Worm (Caenorhabditis elegans) whole organism, young adult: ENCODE measurements around the gene srx-46.

Experiments
- B0019.2 ChIP-seq: fragments of 200-800 bp; sonication (Bioruptor generic); conservative IDR thresholded peaks from 2 replicates; pipeline ENCODE4 v1.3.6; 2022; ENCODE audit warnings: missing genetic modification reagents, missing genetic modification characterization, missing compliant biosample characterization
- D2030.7 ChIP-seq: fragments of 200-800 bp; sonication (Bioruptor generic); IDR thresholded peaks from 2 replicates; pipeline ENCODE4 v1.3.6; 2022; ENCODE audit warnings: missing genetic modification reagents, missing genetic modification characterization, missing compliant biosample characterization
- F23B12.7 ChIP-seq: sonication (generic microtip); optimal IDR thresholded peaks from 2 replicates; lab custom pipeline; 2017; ENCODE audit warnings: missing genetic modification characterization, mild to moderate bottlenecking, missing compliant biosample characterization, antibody characterized with exemption, moderate library complexity; ENCODE audit not compliant: insufficient read depth
- F55B11.4 ChIP-seq: sonication (generic microtip); optimal IDR thresholded peaks from 2 replicates; lab custom pipeline; 2016; ENCODE audit warnings: missing compliant biosample characterization, missing genetic modification characterization, borderline replicate concordance; ENCODE audit not compliant: insufficient read depth
- F57C9.4 ChIP-seq: sonication (generic microtip); optimal IDR thresholded peaks from 2 replicates; lab custom pipeline; 2017; ENCODE audit warnings: mild to moderate bottlenecking, missing genetic modification characterization, missing compliant biosample characterization
- T07F8.4 ChIP-seq: sonication (generic microtip); optimal IDR thresholded peaks from 2 replicates; lab custom pipeline; 2016; ENCODE audit warnings: mild to moderate bottlenecking, missing genetic modification characterization, moderate library complexity, missing compliant biosample characterization
- Y53G8AR.9 ChIP-seq: fragments of 200-800 bp; sonication (Bioruptor generic); conservative IDR thresholded peaks from 2 replicates; pipeline ENCODE4 v1.3.6; 2022; ENCODE audit warnings: missing genetic modification reagents, missing genetic modification characterization, missing compliant biosample characterization
- Y67H2A.10 ChIP-seq: fragments of 200-800 bp; sonication (Bioruptor generic); conservative IDR thresholded peaks from 2 replicates; pipeline ENCODE4 v1.3.6; 2022; ENCODE audit warnings: missing genetic modification reagents, missing genetic modification characterization, missing compliant biosample characterization
- Y95B8A.8 ChIP-seq: fragments of 200-800 bp; sonication (Bioruptor generic); IDR thresholded peaks from 2 replicates; pipeline ENCODE4 v1.3.6; 2022; ENCODE audit warnings: missing genetic modification reagents, missing genetic modification characterization, missing compliant biosample characterization
- akir-1 ChIP-seq: fragments of 200-800 bp; sonication (Bioruptor generic); optimal IDR thresholded peaks from 2 replicates; lab custom pipeline; 2018; ENCODE audit warnings: mild to moderate bottlenecking, missing genetic modification characterization, moderate library complexity, missing compliant biosample characterization
- atf-7 ChIP-seq: sonication (generic microtip); optimal IDR thresholded peaks from 2 replicates; lab custom pipeline; 2017; ENCODE audit warnings: mild to moderate bottlenecking, missing genetic modification characterization, missing compliant biosample characterization
- athp-1 ChIP-seq: sonication (generic microtip); optimal IDR thresholded peaks from 2 replicates; lab custom pipeline; 2017; ENCODE audit warnings: mild to moderate bottlenecking, missing genetic modification characterization, missing compliant biosample characterization
- attf-3 ChIP-seq: fragments of 200-800 bp; sonication (Bioruptor generic); conservative IDR thresholded peaks from 2 replicates; pipeline ENCODE4 v1.3.6; 2022; ENCODE audit warnings: missing genetic modification reagents, missing genetic modification characterization, missing compliant biosample characterization
- ceh-27 ChIP-seq: fragments of 200-800 bp; sonication (Bioruptor generic); optimal IDR thresholded peaks from 2 replicates; lab custom pipeline; 2018; ENCODE audit warnings: mild to moderate bottlenecking, missing genetic modification characterization, moderate library complexity, missing compliant biosample characterization
- chd-7 ChIP-seq: sonication (generic microtip); optimal IDR thresholded peaks from 2 replicates; lab custom pipeline; 2016; ENCODE audit warnings: mild to moderate bottlenecking, missing genetic modification characterization, moderate library complexity, missing compliant biosample characterization
- dox-1 ChIP-seq: fragments of 200-800 bp; sonication (Bioruptor generic); IDR thresholded peaks from 2 replicates; pipeline ENCODE4 v1.3.6; 2022; ENCODE audit warnings: missing genetic modification reagents, missing genetic modification characterization, missing compliant biosample characterization
- egl-44 ChIP-seq: fragments of 200-800 bp; sonication (Bioruptor generic); IDR thresholded peaks from 2 replicates; pipeline ENCODE4 v1.3.6; 2022; ENCODE audit warnings: missing genetic modification reagents, missing genetic modification characterization, missing compliant biosample characterization
- fkh-3 ChIP-seq: sonication (generic microtip); optimal IDR thresholded peaks from 2 replicates; lab custom pipeline; 2016; ENCODE audit warnings: mild to moderate bottlenecking, missing genetic modification characterization, missing compliant biosample characterization
- hlh-26 ChIP-seq: fragments of 200-800 bp; sonication (Bioruptor generic); conservative IDR thresholded peaks from 2 replicates; pipeline ENCODE4 v1.3.6; 2022; ENCODE audit warnings: missing genetic modification reagents, missing genetic modification characterization, missing compliant biosample characterization
- hrde-1 ChIP-seq: sonication (generic microtip); optimal IDR thresholded peaks from 2 replicates; lab custom pipeline; 2016; ENCODE audit warnings: missing genetic modification characterization, mild to moderate bottlenecking, missing compliant biosample characterization, moderate library complexity, missing genotype, missing genetic modification reagents, borderline replicate concordance
- lag-1 ChIP-seq: fragments of 200-800 bp; sonication (Bioruptor generic); IDR thresholded peaks from 2 replicates; pipeline ENCODE4 v1.3.6; 2022; ENCODE audit warnings: missing genetic modification reagents, missing genetic modification characterization, missing compliant biosample characterization
- let-607 ChIP-seq, 2 experiments: fragments of 200-800 bp in 1 of 2; sonication (Bioruptor generic) in 1 of 2; sonication (generic microtip) in 1 of 2; optimal IDR thresholded peaks; 2 replicates each; lab custom pipeline; 2016 to 2018; ENCODE audit warnings: mild to moderate bottlenecking in 2 of 2, missing compliant biosample characterization in 2 of 2, missing genetic modification characterization in 2 of 2, moderate library complexity in 2 of 2, missing genotype in 1 of 2
- lin-26 ChIP-seq: fragments of 200-800 bp; sonication (Bioruptor generic); IDR thresholded peaks from 2 replicates; pipeline ENCODE4 v1.3.6; 2022; ENCODE audit warnings: missing genetic modification reagents, missing genetic modification characterization, missing compliant biosample characterization
- lin-35 ChIP-seq, 3 experiments: fragments of 150-350 bp in 2 of 3; sonication (generic microtip) in 1 of 3; optimal IDR thresholded peaks; 2 replicates each; lab custom pipeline; 2014 to 2018; ENCODE audit warnings: missing biosample characterization in 3 of 3, missing genetic modification characterization in 3 of 3, missing genetic modification reagents in 3 of 3
- lin-54 ChIP-seq: fragments of 200-800 bp; sonication (Bioruptor generic); optimal IDR thresholded peaks from 2 replicates; lab custom pipeline; 2018; ENCODE audit warnings: mild to moderate bottlenecking, missing genetic modification characterization, missing compliant biosample characterization
- lsl-1 ChIP-seq: fragments of 200-800 bp; sonication (Bioruptor generic); optimal IDR thresholded peaks from 2 replicates; lab custom pipeline; 2018; ENCODE audit warnings: mild to moderate bottlenecking, missing genetic modification characterization, moderate library complexity, missing compliant biosample characterization
- madf-6 ChIP-seq: fragments of 200-800 bp; sonication (Bioruptor generic); IDR thresholded peaks from 2 replicates; pipeline ENCODE4 v1.3.6; 2022; ENCODE audit warnings: missing genetic modification reagents, missing genetic modification characterization, missing compliant biosample characterization
- madf-8 ChIP-seq: fragments of 200-800 bp; sonication (Bioruptor generic); conservative IDR thresholded peaks from 2 replicates; pipeline ENCODE4 v1.3.6; 2022; ENCODE audit warnings: missing genetic modification reagents, missing genetic modification characterization, missing compliant biosample characterization
- mcd-1 ChIP-seq: fragments of 200-800 bp; sonication (Bioruptor generic); IDR thresholded peaks from 2 replicates; pipeline ENCODE4 v1.3.6; 2022; ENCODE audit warnings: missing genetic modification reagents, missing genetic modification characterization, missing compliant biosample characterization
- mxl-1 ChIP-seq: sonication (generic microtip); optimal IDR thresholded peaks from 2 replicates; lab custom pipeline; 2016; ENCODE audit warnings: missing genetic modification characterization, missing compliant biosample characterization
- nfya-2 ChIP-seq: fragments of 200-800 bp; sonication (Bioruptor generic); IDR thresholded peaks from 2 replicates; pipeline ENCODE4 v1.3.6; 2022; ENCODE audit warnings: missing genetic modification reagents, missing genetic modification characterization, missing compliant biosample characterization
- nhr-80 ChIP-seq: sonication (generic microtip); optimal IDR thresholded peaks from 2 replicates; lab custom pipeline; 2016; ENCODE audit warnings: missing genetic modification characterization, missing compliant biosample characterization
- pbrm-1 ChIP-seq: fragments of 200-800 bp; sonication (Bioruptor generic); IDR thresholded peaks from 2 replicates; pipeline ENCODE4 v1.3.6; 2022; ENCODE audit warnings: missing genetic modification reagents, missing genetic modification characterization, missing compliant biosample characterization
- rpc-1 ChIP-seq, 2 experiments: fragments of 150-350 bp in 1 of 2; sonication (generic microtip) in 1 of 2; optimal IDR thresholded peaks; 2 replicates each; lab custom pipeline; 2014 to 2018; ENCODE audit warnings: missing biosample characterization in 1 of 2, missing genetic modification characterization in 1 of 2, missing genetic modification reagents in 1 of 2, missing genotype in 1 of 2
- snpc-1.1 ChIP-seq: sonication (generic microtip); optimal IDR thresholded peaks from 2 replicates; lab custom pipeline; 2017; ENCODE audit warnings: missing genetic modification characterization, mild to moderate bottlenecking, missing compliant biosample characterization, antibody characterized with exemption, moderate library complexity, missing genotype, missing genetic modification reagents; ENCODE audit not compliant: insufficient read depth
- tbp1 ChIP-seq: fragments of 200-800 bp; sonication (Bioruptor generic); optimal IDR thresholded peaks from 2 replicates; lab custom pipeline; 2018; ENCODE audit warnings: mild to moderate bottlenecking, missing genetic modification characterization, missing compliant biosample characterization
- unc-130 ChIP-seq: sonication (generic microtip); optimal IDR thresholded peaks from 2 replicates; lab custom pipeline; 2016; ENCODE audit warnings: missing genetic modification reagents, missing genetic modification characterization, missing compliant biosample characterization
- zfh-2 ChIP-seq: fragments of 200-800 bp; sonication (Bioruptor generic); conservative IDR thresholded peaks from 2 replicates; pipeline ENCODE4 v1.3.6; 2022; ENCODE audit warnings: missing genetic modification reagents, missing genetic modification characterization, missing compliant biosample characterization
- ztf-26 ChIP-seq: sonication (generic microtip); optimal IDR thresholded peaks from 2 replicates; lab custom pipeline; 2017; ENCODE audit warnings: missing genetic modification characterization, missing compliant biosample characterization
- ztf-28 ChIP-seq: fragments of 200-800 bp; sonication (Bioruptor generic); IDR thresholded peaks from 2 replicates; pipeline ENCODE4 v1.3.6; 2022; ENCODE audit warnings: missing genetic modification reagents, missing genetic modification characterization, missing compliant biosample characterization

Gene srx-46

DNA sequence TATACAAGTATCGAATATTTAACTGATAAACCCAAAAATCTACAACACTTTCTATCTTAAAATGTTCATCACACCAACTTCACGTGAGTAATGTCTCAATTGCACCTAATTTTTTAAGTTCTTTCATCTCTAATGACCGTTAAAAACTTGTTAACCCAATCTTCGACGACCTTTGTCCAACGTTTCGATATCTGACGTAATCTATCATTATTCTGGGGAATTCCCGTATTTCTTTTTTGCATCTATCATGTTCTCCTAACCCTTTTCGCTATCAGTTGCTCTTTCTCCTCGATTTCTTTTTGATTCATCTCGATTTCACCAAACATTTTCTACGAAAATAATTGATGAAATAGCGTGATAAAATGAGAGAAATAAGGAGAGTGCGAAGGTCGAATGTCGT lies 25.4 kb upstream of the srx-46 start:
- TF ChIP-seq ceh-27 (GFP tag; lab: Kevin White, UChicago), result no peak
- no peak for TF ChIP-seq snpc-1.1 (tag; lab: Kevin White, UChicago)
- no peak for TF ChIP-seq B0019.2 (GFP tag; lab: Robert Waterston, UW)
- TF ChIP-seq lag-1 (GFP tag; lab: Robert Waterston, UW), result no peak
- no peak for TF ChIP-seq attf-3 (GFP tag; lab: Robert Waterston, UW)
- TF ChIP-seq ztf-26 (tag; lab: Kevin White, UChicago), result peak; percentile 30
- TF ChIP-seq nhr-80, result peak; percentile 74
- no peak for TF ChIP-seq zfh-2 (GFP tag; lab: Robert Waterston, UW)
- TF ChIP-seq T07F8.4 (tag; lab: Kevin White, UChicago), result no peak
- TF ChIP-seq akir-1 (GFP tag; lab: Kevin White, UChicago), result no peak
- TF ChIP-seq lin-54, result no peak
- no peak for TF ChIP-seq unc-130
- TF ChIP-seq Y53G8AR.9, result no peak
- no peak for TF ChIP-seq mcd-1 (GFP tag; lab: Robert Waterston, UW)
- TF ChIP-seq tbp1 (GFP tag; lab: Kevin White, UChicago), result no peak
- no peak for TF ChIP-seq fkh-3 (tag; lab: Kevin White, UChicago)
- no peak for TF ChIP-seq madf-6
- TF ChIP-seq dox-1, result no peak
- TF ChIP-seq Y67H2A.10 (GFP tag; lab: Robert Waterston, UW), result no peak
- TF ChIP-seq lsl-1 (GFP tag; lab: Kevin White, UChicago), result no peak
- TF ChIP-seq D2030.7 (GFP tag; lab: Robert Waterston, UW), result no peak
- TF ChIP-seq lin-26, result 0 out of 2 replicates have a peak, but pooled peaks have one; percentile 7
- no peak for TF ChIP-seq madf-8 (GFP tag; lab: Robert Waterston, UW)
- TF ChIP-seq atf-7 (tag; lab: Kevin White, UChicago), result peak; percentile 48
- TF ChIP-seq ztf-28 (GFP tag; lab: Robert Waterston, UW), result no peak
- no peak for TF ChIP-seq mxl-1
- no peak for TF ChIP-seq let-607 (tag; optimal IDR thresholded peaks at IDR 0.05; lab: Kevin White, UChicago)
- TF ChIP-seq hrde-1 (tag; lab: Kevin White, UChicago), result no peak

DNA sequence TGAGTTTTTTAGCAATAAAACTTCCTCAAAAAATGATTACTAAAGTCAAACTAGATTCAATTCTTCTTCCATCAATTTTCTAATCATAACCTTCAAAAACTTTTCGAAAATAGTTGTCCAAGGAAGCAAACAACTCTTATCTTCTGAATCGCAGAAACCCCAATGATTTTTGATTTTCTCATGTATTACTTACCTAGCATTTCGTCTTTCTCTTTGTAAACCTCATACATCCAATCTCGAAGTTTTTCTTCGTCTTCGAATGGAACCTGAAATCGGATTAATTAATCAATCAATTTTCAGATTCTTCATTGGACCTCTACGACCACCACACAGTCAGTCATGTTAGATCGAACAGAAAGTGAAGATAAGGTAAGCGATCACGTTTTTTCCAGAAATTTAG lies 24.4 kb upstream of the srx-46 start, which contains the start of gene K07B1.4:
Gene K07B1.4, plus strand, starts transcription at position 301 of the 400 bp plus-strand sequence.
- no peak for TF ChIP-seq nfya-2
- TF ChIP-seq Y95B8A.8 (GFP tag; lab: Robert Waterston, UW), result no peak
- TF ChIP-seq pbrm-1 (GFP tag; lab: Robert Waterston, UW), result no peak
- no peak for TF ChIP-seq chd-7 (tag; lab: Kevin White, UChicago)
- no peak for TF ChIP-seq F23B12.7 (tag; lab: Kevin White, UChicago)
- TF ChIP-seq hlh-26, result no peak
- TF ChIP-seq egl-44 (GFP tag; lab: Robert Waterston, UW), result no peak
- no peak for TF ChIP-seq athp-1 (tag; lab: Kevin White, UChicago)
- TF ChIP-seq F55B11.4 (tag; lab: Kevin White, UChicago), result no peak
- no peak for TF ChIP-seq lin-35 (GFP tag; optimal IDR thresholded peaks at IDR 0.05; lab: Kevin White, UChicago)
- no peak for TF ChIP-seq F57C9.4 (tag; lab: Kevin White, UChicago)
- no peak for TF ChIP-seq rpc-1 (optimal IDR thresholded peaks at IDR 0.05; lab: Kevin White, UChicago)
- TF ChIP-seq rpc-1 (tag; optimal IDR thresholded peaks at IDR 0.05; lab: Kevin White, UChicago), result no peak
